Worm (Caenorhabditis elegans) whole organism, dauer: ENCODE results near the gene moc-2.

Experiments
- unc-62 ChIP-seq: sonication (generic microtip); optimal IDR thresholded peaks from 2 replicates; lab custom pipeline; 2017; ENCODE audit warnings: missing biosample characterization, missing genetic modification reagents, missing genetic modification characterization

Gene moc-2

ce11 chrV:6504131-6504827, at the start of gene moc-2:
moc-2 (minus strand) TSS chrV:6504181.
- TF ChIP-seq unc-62 (GFP tag; lab: Kevin White, UChicago) = no peak

DNA sequence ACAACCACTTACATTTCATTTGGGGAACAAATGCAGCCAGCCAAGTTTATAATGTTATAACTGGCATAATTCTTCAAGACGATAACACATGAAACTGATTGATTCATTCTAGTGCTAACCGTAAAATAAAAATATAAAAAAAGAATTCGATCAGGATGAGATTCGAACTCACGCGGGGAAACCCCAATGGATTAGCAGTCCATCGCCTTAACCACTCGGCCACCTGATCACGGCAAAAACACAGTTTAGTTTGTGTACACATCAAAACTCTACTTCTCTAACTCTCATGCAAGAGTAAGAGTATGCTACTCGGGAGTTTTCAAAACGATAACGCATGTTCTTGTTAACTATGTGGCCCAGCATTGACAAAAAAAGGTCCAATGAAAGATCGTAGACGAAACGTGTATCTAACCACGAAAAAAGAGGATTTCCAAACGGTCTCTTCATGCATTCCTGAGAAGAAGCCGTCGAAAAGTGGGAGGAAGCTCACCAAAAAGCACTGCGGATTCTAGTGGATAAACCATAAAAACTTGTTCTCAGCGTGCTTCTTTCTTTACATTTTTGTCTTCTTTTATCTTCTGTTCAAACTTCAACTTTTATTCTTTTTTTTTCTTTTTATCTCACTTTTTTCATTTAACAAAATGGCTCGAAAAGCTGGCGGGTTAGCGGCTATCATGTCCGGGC, 47.9 kb upstream of the moc-2 start, which contains the start of gene twk-10:
Gene twk-10 (plus strand): TSS at position 634 of the 684 bp plus-strand sequence.
- no peak for TF ChIP-seq unc-62 (GFP tag; lab: Kevin White, UChicago)

ce11 chrV:6549871-6550270, 45.9 kb upstream of the moc-2 start, which contains the start of gene lipl-4:
lipl-4 (plus strand) TSS chrV:6550171.
- no peak for TF ChIP-seq unc-62 (GFP tag; lab: Kevin White, UChicago)

- no peak for TF ChIP-seq unc-62 (GFP tag; lab: Kevin White, UChicago)
These were observed 45.2 kb upstream of the moc-2 start, which contains the start of gene K04A8.20 for ce11 chrV:6549148-6549547. K04A8.20 (plus strand) TSS chrV:6549448.

DNA sequence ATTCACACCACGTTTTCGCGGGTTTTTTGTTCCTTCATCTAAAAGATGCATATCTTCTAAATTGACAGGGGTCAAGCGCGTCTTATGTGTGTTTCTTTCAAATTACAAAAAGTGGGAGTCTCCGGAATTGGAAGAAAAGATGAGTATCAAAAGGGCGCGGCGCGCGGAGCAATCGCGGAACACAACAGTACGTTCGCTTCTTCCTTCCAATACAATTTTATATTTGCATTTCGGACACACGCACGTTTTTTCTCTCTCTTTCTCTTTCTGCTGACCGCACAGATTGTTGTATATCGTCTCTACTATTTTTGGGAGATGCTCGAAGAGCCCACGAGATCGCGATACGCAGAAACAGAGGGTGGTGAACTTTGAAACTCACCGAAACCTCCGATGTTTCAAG, 44.3 kb upstream of the moc-2 start:
- TF ChIP-seq unc-62 (GFP tag; lab: Kevin White, UChicago) = no peak

- TF ChIP-seq unc-62 (GFP tag; lab: Kevin White, UChicago) = no peak
These were observed 42.6 kb upstream of the moc-2 start, which contains the start of gene dre-1 for ce11 chrV:6546450-6547171. dre-1 (minus strand) TSS chrV:6546500.

- no peak for TF ChIP-seq unc-62 (GFP tag; lab: Kevin White, UChicago)
These were observed 41.0 kb upstream of the moc-2 start for ce11 chrV:6544999-6545398.

DNA sequence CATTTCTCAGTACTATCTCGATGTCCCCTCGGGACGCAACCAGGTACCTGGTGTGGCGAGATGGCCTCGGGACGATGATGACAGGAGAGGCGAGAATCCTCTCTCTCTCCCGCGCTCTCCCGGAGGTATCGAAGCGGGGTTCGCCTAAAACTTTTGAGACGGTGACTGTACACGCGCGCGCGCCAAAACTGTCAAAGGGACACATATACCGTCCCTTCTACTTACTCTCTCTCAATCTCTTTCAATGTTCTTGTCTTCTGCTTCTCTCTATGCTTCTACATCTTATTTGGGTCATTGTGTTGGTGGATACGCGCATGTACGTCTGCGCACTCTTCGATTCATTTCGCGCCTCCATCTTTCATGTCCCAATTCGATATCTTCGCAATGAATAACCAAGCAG, 37.9 kb upstream of the moc-2 start:
- TF ChIP-seq unc-62 (GFP tag; lab: Kevin White, UChicago) = no peak

DNA sequence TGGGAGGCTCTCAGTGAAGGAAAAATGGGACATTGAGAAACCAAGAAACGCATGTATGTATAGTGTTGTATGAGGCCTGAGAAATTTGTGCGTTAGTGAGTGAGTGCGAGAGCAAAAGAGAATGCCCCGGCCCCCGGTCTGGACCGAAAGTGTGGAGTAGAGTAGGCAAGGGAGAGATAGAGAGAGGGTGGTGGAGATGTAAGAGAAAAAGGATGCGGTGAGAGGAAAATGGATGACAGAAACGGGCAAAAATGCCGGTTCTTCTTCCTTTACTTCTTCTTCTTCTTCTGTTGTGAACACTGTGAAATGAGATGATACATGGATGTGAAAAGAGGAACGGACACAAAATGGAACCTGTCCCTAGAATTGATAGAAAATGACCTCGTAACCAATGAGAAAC, 34.3 kb upstream of the moc-2 start:
- no peak for TF ChIP-seq unc-62 (GFP tag; lab: Kevin White, UChicago)

DNA sequence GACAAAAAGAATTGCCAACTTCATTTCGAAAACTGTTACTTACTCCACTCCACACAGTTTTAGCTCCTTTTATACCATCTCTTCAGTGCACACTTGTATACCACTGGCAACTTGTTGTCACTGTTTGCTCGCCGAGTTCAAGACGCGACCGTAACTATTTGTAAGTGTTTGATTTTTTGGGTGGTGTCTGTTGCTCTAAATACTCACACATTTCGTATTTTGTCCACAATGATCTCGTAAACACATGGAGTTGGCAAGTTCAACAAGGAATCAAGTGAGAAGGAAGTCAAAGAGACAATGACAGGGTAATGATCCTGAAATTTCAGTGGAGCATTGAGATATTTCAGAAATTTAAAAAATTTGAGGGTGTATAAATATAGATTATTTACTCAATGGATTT, 29.0 kb upstream of the moc-2 start, which contains the start of gene hpo-26:
Gene hpo-26 (minus strand): TSS at position 31 of the 400 bp plus-strand sequence.
- TF ChIP-seq unc-62 (GFP tag; lab: Kevin White, UChicago) = no peak

- TF ChIP-seq unc-62 (GFP tag; lab: Kevin White, UChicago) = no peak
These were observed 20.8 kb upstream of the moc-2 start, which contains the start of gene acs-1 for ce11 chrV:6524757-6525156. acs-1 (plus strand) TSS chrV:6524989.

- no peak for TF ChIP-seq unc-62 (GFP tag; lab: Kevin White, UChicago)
These were observed 19.0 kb upstream of the moc-2 start for ce11 chrV:6522879-6523497.

- no peak for TF ChIP-seq unc-62 (GFP tag; lab: Kevin White, UChicago)
These were observed 16.6 kb upstream of the moc-2 start, which contains the start of the genes F46E10.2 and F46E10.18 for ce11 chrV:6520385-6521080. F46E10.2 (plus strand) TSS chrV:6520435. F46E10.18 (plus strand) TSS chrV:6521030.

DNA sequence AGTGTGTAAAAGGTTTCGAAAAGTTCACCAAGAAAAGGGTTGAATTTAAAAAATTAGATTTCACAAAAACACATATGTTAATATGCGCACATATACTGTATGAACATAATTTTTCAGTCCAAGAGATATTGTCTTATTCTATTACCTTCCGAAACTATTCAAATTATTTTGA, 14.1 kb upstream of the moc-2 start, which contains the start of gene F46E10.3:
Gene F46E10.3 (plus strand): TSS at position 73 of the 172 bp plus-strand sequence.
- no peak for TF ChIP-seq unc-62 (GFP tag; lab: Kevin White, UChicago)
